Worm (Caenorhabditis elegans): ENCODE data around the gene etc-1.

etc-1 gene

DNA sequence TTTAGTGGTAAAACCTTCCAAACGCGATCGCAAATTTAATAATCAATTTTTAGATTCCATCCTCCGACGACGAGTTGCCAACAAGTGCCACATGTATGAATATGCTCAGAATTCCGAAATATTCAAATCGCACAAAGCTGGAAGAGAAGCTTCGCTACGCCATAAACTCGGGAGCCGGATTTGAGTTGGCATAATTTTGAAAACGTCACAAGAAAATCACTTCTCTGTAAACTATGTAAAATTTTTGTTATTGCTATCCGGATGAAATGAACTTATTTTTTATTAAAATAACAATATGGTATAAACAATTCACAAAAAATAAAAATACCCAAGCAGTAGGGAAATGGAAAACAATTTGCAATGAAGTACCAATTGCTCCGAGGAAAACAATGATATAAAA lies 4.2 kb downstream of the etc-1 start:
- TF ChIP-seq B0336.3 (GFP tag; IDR thresholded peaks at IDR 0.05), result peak; percentile 10; the same call in 1 of the 2 replicates
- no peak for TF ChIP-seq tbx-9 (tag; optimal IDR thresholded peaks at IDR 0.05; ENCODE audit: borderline replicate concordance)
- TF ChIP-seq him-1 (tag; optimal IDR thresholded peaks at IDR 0.05), result peak; percentile 91

ce11 chrII:8670835-8671234 lies 6.2 kb downstream of the etc-1 start:
- peak; percentile 47 for TF ChIP-seq him-1 (tag; optimal IDR thresholded peaks at IDR 0.05)
- TF ChIP-seq snpc-1.3 (tag; optimal IDR thresholded peaks at IDR 0.05; ENCODE audit: insufficient read depth), result peak; percentile 35
- TF ChIP-seq zfh-2 (GFP tag; conservative IDR thresholded peaks at IDR 0.05), result no peak
- peak; percentile 28 for TF ChIP-seq tbp1 (GFP tag; optimal IDR thresholded peaks at IDR 0.05)
- TF ChIP-seq snpc-4 (GFP tag; optimal IDR thresholded peaks at IDR 0.05), result peak; percentile 86
- peak; percentile 71 to 92 (median 90) for TF ChIP-seq snpc-4 (tag; optimal IDR thresholded peaks at IDR 0.05)
- peak; percentile 93 for TF ChIP-seq snpc-1.1 (tag; optimal IDR thresholded peaks at IDR 0.05; ENCODE audit: insufficient read depth)
- no peak for TF ChIP-seq aptf-2 (GFP tag; conservative IDR thresholded peaks at IDR 0.05)
- TF ChIP-seq atf-7 (tag; optimal IDR thresholded peaks at IDR 0.05), result no peak
- peak; percentile 6 for TF ChIP-seq lsl-1 (GFP tag; optimal IDR thresholded peaks at IDR 0.05)
- TF ChIP-seq snpc-3.4 (tag; optimal IDR thresholded peaks at IDR 0.05), result peak; percentile 89

ce11 chrII:8675369-8675768 lies 10.7 kb downstream of the etc-1 start:
- no peak for TF ChIP-seq unc-62 (GFP tag; optimal IDR thresholded peaks at IDR 0.05)
- no peak for TF ChIP-seq mel-28 (tag; optimal IDR thresholded peaks at IDR 0.05; ENCODE audit: borderline replicate concordance)
- TF ChIP-seq aptf-2 (GFP tag; conservative IDR thresholded peaks at IDR 0.05), result no peak
- no peak for TF ChIP-seq madf-6 (GFP tag; IDR thresholded peaks at IDR 0.05)
- no peak for TF ChIP-seq lag-1 (GFP tag; IDR thresholded peaks at IDR 0.05)
- TF ChIP-seq F23B12.7 (tag; optimal IDR thresholded peaks at IDR 0.05; ENCODE audit: insufficient read depth), result no peak
- peak; percentile 61; the same call in 1 of the 2 replicates for TF ChIP-seq cebp-1 (GFP tag; IDR thresholded peaks at IDR 0.05)
- peak; percentile 96 for TF ChIP-seq cebp-1 (tag; optimal IDR thresholded peaks at IDR 0.05)
- TF ChIP-seq T07F8.4 (tag; optimal IDR thresholded peaks at IDR 0.05), result no peak

DNA sequence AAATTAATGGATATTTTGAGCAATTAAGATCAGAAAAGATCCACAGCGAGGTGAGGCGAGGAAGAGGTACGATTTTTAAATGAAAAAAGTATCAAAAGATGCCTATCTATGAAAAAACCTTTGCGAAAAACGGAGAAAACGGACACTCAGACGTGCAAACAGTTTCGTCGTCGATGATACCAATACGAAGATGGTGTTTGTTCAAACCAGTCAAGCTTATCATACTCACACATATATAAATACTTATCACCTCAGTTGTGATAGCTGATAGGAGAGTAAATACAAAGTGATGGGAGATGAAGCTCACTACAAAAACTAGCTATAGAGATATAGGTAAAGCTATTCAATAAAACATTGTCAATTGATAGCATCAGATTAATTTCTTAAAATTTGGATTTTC lies 15.2 kb downstream of the etc-1 start:
- TF ChIP-seq nhr-80 (tag; optimal IDR thresholded peaks at IDR 0.05) (peak; percentile 8), sdz-38 (tag; optimal IDR thresholded peaks at IDR 0.05) (no peak)

- no peak for TF ChIP-seq tbp1 (GFP tag; optimal IDR thresholded peaks at IDR 0.05)
- TF ChIP-seq snpc-1.3 (tag; optimal IDR thresholded peaks at IDR 0.05; ENCODE audit: insufficient read depth), result peak; percentile 31
- peak; percentile 44; the same call in 1 of the 2 replicates for TF ChIP-seq madf-8 (GFP tag; conservative IDR thresholded peaks at IDR 0.05)
- TF ChIP-seq F23B12.7 (tag; optimal IDR thresholded peaks at IDR 0.05; ENCODE audit: insufficient read depth), result no peak
- TF ChIP-seq F57C9.4 (tag; optimal IDR thresholded peaks at IDR 0.05), result no peak
- 0 out of 2 replicates have a peak, but pooled peaks have one; percentile 34 for TF ChIP-seq rcor-1 (GFP tag; IDR thresholded peaks at IDR 0.05)
- TF ChIP-seq snpc-1.1 (tag; optimal IDR thresholded peaks at IDR 0.05; ENCODE audit: insufficient read depth), result peak; percentile 19
- no peak for TF ChIP-seq nhr-80 (tag; optimal IDR thresholded peaks at IDR 0.05)
- peak in 1 of 3 experiments; percentile 57 for TF ChIP-seq lin-35 (GFP tag; optimal IDR thresholded peaks at IDR 0.05)
- TF ChIP-seq nhr-179 (tag; optimal IDR thresholded peaks at IDR 0.05), result no peak
- TF ChIP-seq Y95B8A.8 (GFP tag; IDR thresholded peaks at IDR 0.05), result no peak
- no peak for TF ChIP-seq let-526 (GFP tag; IDR thresholded peaks at IDR 0.05)
- no peak for TF ChIP-seq nhr-120 (GFP tag; IDR thresholded peaks at IDR 0.05)
- no peak for TF ChIP-seq sptf-2 (GFP tag; optimal IDR thresholded peaks at IDR 0.05)
- no peak for TF ChIP-seq die-1 (tag; optimal IDR thresholded peaks at IDR 0.05)
- no peak for TF ChIP-seq dpff-1 (tag; optimal IDR thresholded peaks at IDR 0.05)
- no peak for TF ChIP-seq akir-1 (GFP tag; optimal IDR thresholded peaks at IDR 0.05)
- no peak for TF ChIP-seq K11D2.4 (GFP tag; IDR thresholded peaks at IDR 0.05)
- TF ChIP-seq hmg-1.2 (GFP tag; IDR thresholded peaks at IDR 0.05), result 0 out of 2 replicates have a peak, but pooled peaks have one; percentile 25
- no peak for TF ChIP-seq madf-3 (GFP tag; IDR thresholded peaks at IDR 0.05)
- no peak for TF ChIP-seq F57A8.1 (GFP tag; optimal IDR thresholded peaks at IDR 0.05)
- TF ChIP-seq athp-1 (tag; optimal IDR thresholded peaks at IDR 0.05), result peak; percentile 99
- no peak for TF ChIP-seq sea-2 (GFP tag; IDR thresholded peaks at IDR 0.05)
Observed at ce11 chrII:8683933-8684332, 19.3 kb downstream of the etc-1 start.
